Fruit fly (Drosophila melanogaster) whole organism, adult: ENCODE measurements around the gene CG33521.
A peak's percentile ranks its signal among the peaks of the same experiment; 100 is the strongest.

ENCODE experiments used
- CG11617 ChIP-seq: fragments of 200-800 bp; sonication (Bioruptor generic); optimal IDR thresholded peaks from 2 replicates; lab custom pipeline; 2017; ENCODE audit warnings: mild to moderate bottlenecking, missing biosample characterization, missing genetic modification reagents, missing genetic modification characterization
- CG12768 ChIP-seq: fragments of 200-800 bp; sonication (Bioruptor generic); optimal IDR thresholded peaks from 2 replicates; lab custom pipeline; 2017; ENCODE audit warnings: missing biosample characterization, missing genetic modification characterization, mild to moderate bottlenecking, moderate library complexity, missing genetic modification reagents
- CG14711 ChIP-seq: fragments of 200-800 bp; sonication (Bioruptor generic); optimal IDR thresholded peaks from 2 replicates; lab custom pipeline; 2018; ENCODE audit warnings: missing biosample characterization, mild to moderate bottlenecking, missing genetic modification characterization, moderate library complexity
- CG1620 ChIP-seq: fragments of 200-800 bp; sonication (Bioruptor generic); optimal IDR thresholded peaks from 2 replicates; lab custom pipeline; 2016; ENCODE audit warnings: missing biosample characterization, missing genetic modification characterization
- CG33017 ChIP-seq: fragments of 200-800 bp; sonication (Bioruptor generic); optimal IDR thresholded peaks from 2 replicates; lab custom pipeline; 2018; ENCODE audit warnings: missing biosample characterization, mild to moderate bottlenecking, missing genetic modification characterization, moderate library complexity
- CG5204 ChIP-seq: fragments of 200-800 bp; sonication (Bioruptor generic); optimal IDR thresholded peaks from 2 replicates; lab custom pipeline; 2016; ENCODE audit warnings: missing biosample characterization, missing genetic modification characterization
- CG7045 ChIP-seq: fragments of 200-800 bp; sonication (Bioruptor generic); optimal IDR thresholded peaks from 2 replicates; lab custom pipeline; 2017; ENCODE audit warnings: missing biosample characterization, mild to moderate bottlenecking, missing genetic modification characterization
- CG7101 ChIP-seq: fragments of 200-800 bp; sonication (Bioruptor generic); optimal IDR thresholded peaks from 2 replicates; lab custom pipeline; 2018; ENCODE audit warnings: missing biosample characterization, mild to moderate bottlenecking, missing genetic modification characterization, moderate library complexity
- Clk ChIP-seq: fragments of 200-800 bp; sonication (Bioruptor generic); optimal IDR thresholded peaks from 2 replicates; lab custom pipeline; 2017; ENCODE audit warnings: missing biosample characterization, missing genetic modification characterization
- Crg-1 ChIP-seq: fragments of 200-800 bp; sonication (Bioruptor generic); optimal IDR thresholded peaks from 2 replicates; lab custom pipeline; 2016; ENCODE audit warnings: missing biosample characterization, missing genetic modification characterization
- Hr96 ChIP-seq: fragments of 200-800 bp; sonication (Bioruptor generic); optimal IDR thresholded peaks from 2 replicates; lab custom pipeline; 2016; ENCODE audit warnings: missing biosample characterization, missing genetic modification characterization
- Mnt ChIP-seq: fragments of 200-800 bp; sonication (Bioruptor generic); optimal IDR thresholded peaks from 2 replicates; lab custom pipeline; 2016; ENCODE audit warnings: missing biosample characterization, mild to moderate bottlenecking, missing genetic modification characterization
- bab1 ChIP-seq: fragments of 200-800 bp; sonication (Bioruptor generic); optimal IDR thresholded peaks from 3 replicates; lab custom pipeline; 2019; ENCODE audit warnings: missing biosample characterization, mild to moderate bottlenecking, missing genetic modification characterization, moderate library complexity
- cic ChIP-seq: fragments of 200-800 bp; sonication (Bioruptor generic); optimal IDR thresholded peaks from 2 replicates; lab custom pipeline; 2017; ENCODE audit warnings: missing biosample characterization, mild to moderate bottlenecking, missing genetic modification characterization, moderate library complexity
- cnc ChIP-seq, 2 experiments: fragments of >200 bp; optimal IDR thresholded peaks; 2 replicates each; lab custom pipeline; 2017
- kay ChIP-seq: fragments of 200-800 bp; sonication (Bioruptor generic); peaks from one replicate; lab custom pipeline; 2016; ENCODE audit warnings: missing biosample characterization, missing genetic modification characterization, borderline replicate concordance
- ovo ChIP-seq: fragments of 200-800 bp; sonication (Bioruptor generic); optimal IDR thresholded peaks from 2 replicates; lab custom pipeline; 2016; ENCODE audit warnings: missing biosample characterization, missing genetic modification characterization
- pad ChIP-seq: fragments of 200-800 bp; sonication (Bioruptor generic); optimal IDR thresholded peaks from 3 replicates; lab custom pipeline; 2017; ENCODE audit warnings: missing biosample characterization, missing genetic modification characterization, mild to moderate bottlenecking, moderate library complexity, missing genetic modification reagents
- tj ChIP-seq: fragments of 200-800 bp; sonication (Bioruptor generic); optimal IDR thresholded peaks from 3 replicates; lab custom pipeline; 2017; ENCODE audit warnings: missing biosample characterization, mild to moderate bottlenecking, missing genetic modification characterization, moderate library complexity
- toe ChIP-seq: fragments of 200-800 bp; sonication (Bioruptor generic); optimal IDR thresholded peaks from 2 replicates; lab custom pipeline; 2016; ENCODE audit warnings: missing biosample characterization, missing genetic modification characterization

The CG33521 gene

DNA sequence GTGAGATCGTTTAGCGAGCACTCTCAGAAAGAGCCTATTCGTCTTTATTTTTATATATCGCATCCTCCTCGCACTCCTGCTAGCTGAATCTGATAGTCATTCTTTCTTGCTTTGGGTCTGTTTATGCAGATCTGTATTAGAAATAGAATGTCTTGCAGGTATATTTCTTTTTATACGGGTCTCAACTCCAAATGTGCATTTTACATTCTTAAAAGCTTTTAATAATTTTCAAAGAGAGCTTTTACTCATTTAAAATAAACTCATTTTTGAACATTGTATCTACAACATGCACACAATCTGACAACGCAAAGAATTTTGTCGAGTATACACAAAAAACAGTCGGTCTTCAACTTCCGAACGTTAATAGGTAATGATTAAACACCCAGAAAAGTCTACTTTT is at the start of gene CG33521:
CG33521 (plus strand) TSS at position 301 of the 400 bp plus-strand sequence.
- TF ChIP-seq pad, result no peak
- TF ChIP-seq bab1 (GFP tag; lab: Kevin White, UChicago), result no peak
- TF ChIP-seq tj (GFP tag; lab: Kevin White, UChicago), result no peak
- no peak for TF ChIP-seq Clk
- TF ChIP-seq CG1620 (GFP tag; lab: Kevin White, UChicago), result no peak
- no peak for TF ChIP-seq CG11617
- TF ChIP-seq CG5204 (GFP tag; lab: Kevin White, UChicago), result no peak
- no peak for TF ChIP-seq CG12768 (GFP tag; lab: Kevin White, UChicago)
- TF ChIP-seq Crg-1, result no peak
- no peak for TF ChIP-seq kay
- TF ChIP-seq CG14711 (tag; lab: Kevin White, UChicago), result no peak
- TF ChIP-seq CG7101 (tag; lab: Kevin White, UChicago), result no peak
- TF ChIP-seq Hr96 (GFP tag; lab: Kevin White, UChicago), result no peak
- no peak for TF ChIP-seq ovo (GFP tag; lab: Kevin White, UChicago)

DNA sequence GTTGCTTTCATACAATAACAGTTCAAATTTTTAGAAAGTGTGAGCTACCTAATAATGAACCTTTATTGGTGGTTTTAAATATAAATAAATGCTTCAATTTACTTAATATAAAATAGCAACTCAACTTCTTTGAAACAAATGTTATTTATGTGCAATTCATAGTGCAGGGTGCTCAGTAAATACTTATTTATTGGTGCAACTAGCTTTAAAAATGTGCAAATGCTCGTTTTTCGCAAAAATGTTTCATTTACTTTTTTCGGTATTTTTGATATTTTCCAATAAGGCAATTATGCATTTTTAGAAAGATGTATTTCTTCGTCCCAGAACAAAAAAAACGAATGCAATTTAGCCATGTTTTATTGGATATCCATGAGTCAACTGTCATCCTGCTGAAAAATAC is 40.9 kb upstream of the CG33521 start:
- TF ChIP-seq CG7101 (tag; lab: Kevin White, UChicago), result no peak
- TF ChIP-seq Crg-1, result no peak
- no peak for TF ChIP-seq CG5204 (GFP tag; lab: Kevin White, UChicago)
- no peak for TF ChIP-seq cic (GFP tag; lab: Kevin White, UChicago)
- TF ChIP-seq CG12768 (GFP tag; lab: Kevin White, UChicago), result no peak
- no peak for TF ChIP-seq toe (GFP tag; lab: Kevin White, UChicago)
- no peak for TF ChIP-seq kay
- TF ChIP-seq CG11617, result no peak
- no peak for TF ChIP-seq Mnt (GFP tag; lab: Kevin White, UChicago)
- no peak for TF ChIP-seq CG33017 (tag; lab: Kevin White, UChicago)
- TF ChIP-seq Hr96 (GFP tag; lab: Kevin White, UChicago), result no peak
- no peak for TF ChIP-seq bab1 (GFP tag; lab: Kevin White, UChicago)
- no peak for TF ChIP-seq tj (GFP tag; lab: Kevin White, UChicago)
- TF ChIP-seq CG1620 (GFP tag; lab: Kevin White, UChicago), result no peak

DNA sequence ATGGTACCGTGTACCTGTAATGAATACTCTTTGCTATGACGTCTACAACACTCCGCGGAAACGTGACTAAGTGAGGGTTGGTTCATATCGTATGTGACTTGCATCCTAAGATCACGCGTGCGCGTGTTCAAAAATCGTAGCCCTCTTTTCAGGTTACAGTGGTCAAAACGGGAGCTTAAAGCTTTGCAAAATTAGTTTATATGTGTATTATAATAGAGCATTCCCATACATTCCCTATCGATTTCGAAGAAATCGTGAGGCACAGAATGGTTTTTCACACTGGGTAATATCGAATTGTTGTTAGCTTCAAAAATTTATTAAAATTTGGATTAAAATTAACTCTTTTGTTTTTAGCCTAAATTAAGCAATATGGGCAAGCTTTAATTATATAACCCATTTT is 39.1 kb upstream of the CG33521 start:
- TF ChIP-seq CG5204 (GFP tag; lab: Kevin White, UChicago) (no peak), bab1 (GFP tag; lab: Kevin White, UChicago) (peak; percentile 9), kay (peak; percentile 88), Mnt (GFP tag; lab: Kevin White, UChicago) (no peak), toe (GFP tag; lab: Kevin White, UChicago) (peak; percentile 4)

DNA sequence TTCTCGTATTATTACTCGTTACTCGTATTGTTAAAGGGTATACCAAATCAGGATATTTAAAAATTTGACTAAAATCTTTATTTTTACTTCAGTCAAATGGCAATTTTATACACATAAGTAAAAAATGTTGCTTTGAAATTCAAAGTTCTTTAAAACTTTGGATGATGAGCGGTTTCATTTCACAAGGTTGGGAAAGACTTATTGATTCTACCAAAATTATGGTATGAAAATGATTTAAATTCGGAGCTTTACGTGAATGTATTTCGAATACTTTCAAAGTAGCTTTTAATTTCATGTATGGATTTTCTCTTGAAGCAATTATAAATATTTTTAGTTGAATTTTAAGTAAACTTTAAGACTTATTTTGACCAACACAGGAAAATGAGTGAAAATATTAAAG is 38.4 kb upstream of the CG33521 start, which contains the start of gene Kif3C:
Kif3C (plus strand) TSS at position 301 of the 400 bp plus-strand sequence.
- TF ChIP-seq Mnt (GFP tag; lab: Kevin White, UChicago), result no peak
- TF ChIP-seq cic (GFP tag; lab: Kevin White, UChicago), result no peak
- TF ChIP-seq tj (GFP tag; lab: Kevin White, UChicago), result no peak
- no peak for TF ChIP-seq Hr96 (GFP tag; lab: Kevin White, UChicago)
- TF ChIP-seq CG1620 (GFP tag; lab: Kevin White, UChicago), result no peak
- TF ChIP-seq kay, result no peak
- TF ChIP-seq CG12768 (GFP tag; lab: Kevin White, UChicago), result no peak
- TF ChIP-seq toe (GFP tag; lab: Kevin White, UChicago), result no peak
- no peak for TF ChIP-seq CG33017 (tag; lab: Kevin White, UChicago)
- TF ChIP-seq CG7101 (tag; lab: Kevin White, UChicago), result no peak
- no peak for TF ChIP-seq CG14711 (tag; lab: Kevin White, UChicago)
- no peak for TF ChIP-seq Clk
- no peak for TF ChIP-seq cnc (optimal IDR thresholded peaks at IDR 0.05; lab: Kevin White, UChicago)
- no peak for TF ChIP-seq bab1 (GFP tag; lab: Kevin White, UChicago)
- TF ChIP-seq CG11617, result no peak
- TF ChIP-seq Crg-1, result no peak
- TF ChIP-seq CG7045 (GFP tag; lab: Kevin White, UChicago), result no peak
- no peak for TF ChIP-seq pad

DNA sequence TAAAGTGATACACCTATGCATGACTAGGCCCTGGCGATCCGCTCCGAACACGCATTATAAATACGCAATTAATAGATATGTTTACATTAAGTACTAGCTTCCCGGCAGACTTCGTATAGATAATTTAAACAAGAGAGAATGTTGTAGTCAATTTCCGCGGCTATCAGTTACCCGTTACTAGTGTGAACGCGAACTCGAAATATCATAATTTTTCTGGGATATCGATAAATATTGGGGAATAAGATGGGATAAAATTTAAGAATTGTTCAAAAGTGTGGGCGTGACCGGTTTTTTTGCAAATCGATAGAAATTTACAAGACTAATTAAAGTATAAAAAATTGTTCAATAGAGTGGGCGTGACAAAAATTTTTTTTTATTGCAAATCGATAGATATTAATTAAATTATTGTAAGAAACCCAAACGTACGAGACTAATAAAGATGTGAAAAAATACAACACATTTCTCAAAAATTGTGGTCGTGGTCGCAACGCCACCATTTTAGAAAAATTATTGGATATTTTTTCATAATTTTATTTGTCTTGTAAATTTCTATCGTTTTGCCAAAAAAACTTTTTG is 37.5 kb upstream of the CG33521 start:
- no peak for TF ChIP-seq CG7045 (GFP tag; lab: Kevin White, UChicago)
- TF ChIP-seq cnc (optimal IDR thresholded peaks at IDR 0.05; lab: Kevin White, UChicago), result no peak
- TF ChIP-seq kay, result peak; percentile 90
- no peak for TF ChIP-seq bab1 (GFP tag; lab: Kevin White, UChicago)
- no peak for TF ChIP-seq Hr96 (GFP tag; lab: Kevin White, UChicago)

DNA sequence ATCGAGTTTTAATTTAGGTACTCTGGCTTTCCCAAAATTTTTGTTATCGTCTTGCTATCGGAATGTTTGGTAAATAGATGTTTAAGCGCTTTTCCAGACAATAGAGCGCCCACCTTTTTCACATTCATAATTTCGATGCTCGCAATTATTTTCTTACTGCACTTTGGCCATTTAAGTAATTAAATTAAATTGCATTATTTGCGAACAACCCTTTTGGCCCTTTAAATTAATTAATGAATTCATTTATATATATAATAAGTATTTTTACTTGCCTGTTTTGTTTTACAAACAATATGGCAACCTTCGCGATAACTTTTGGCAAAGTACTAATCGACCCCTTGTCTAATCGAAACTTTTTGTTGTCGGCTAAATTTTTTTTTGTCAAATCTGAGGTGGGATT is 29.3 kb upstream of the CG33521 start:
- TF ChIP-seq tj (GFP tag; lab: Kevin White, UChicago) (no peak), Crg-1 (no peak), pad (no peak), CG7045 (GFP tag; lab: Kevin White, UChicago) (no peak), CG11617 (no peak), Mnt (GFP tag; lab: Kevin White, UChicago) (no peak), Hr96 (GFP tag; lab: Kevin White, UChicago) (no peak), CG33017 (tag; lab: Kevin White, UChicago) (no peak), bab1 (GFP tag; lab: Kevin White, UChicago) (no peak), toe (GFP tag; lab: Kevin White, UChicago) (no peak), cic (GFP tag; lab: Kevin White, UChicago) (no peak), CG5204 (GFP tag; lab: Kevin White, UChicago) (no peak), CG14711 (tag; lab: Kevin White, UChicago) (no peak), Clk (no peak), kay (no peak), CG12768 (GFP tag; lab: Kevin White, UChicago) (no peak), CG1620 (GFP tag; lab: Kevin White, UChicago) (no peak), ovo (GFP tag; lab: Kevin White, UChicago) (no peak), cnc (optimal IDR thresholded peaks at IDR 0.05; lab: Kevin White, UChicago) (no peak)
